Worm (Caenorhabditis elegans) whole organism, late embryonic: ENCODE results near the gene clc-10.
A peak's percentile ranks its signal among the peaks of the same experiment; 100 is the strongest.

Experiments
- C08G9.2 ChIP-seq: sonication (generic microtip); optimal IDR thresholded peaks from 2 replicates; lab custom pipeline; 2016; ENCODE audit warnings: mild to moderate bottlenecking, missing genetic modification characterization, moderate library complexity, missing compliant biosample characterization
- F13H6.1 ChIP-seq: sonication (generic microtip); optimal IDR thresholded peaks from 2 replicates; lab custom pipeline; 2016; ENCODE audit warnings: missing genetic modification characterization, missing compliant biosample characterization
- T23F11.4 ChIP-seq: fragments of 200-800 bp; sonication (Bioruptor generic); optimal IDR thresholded peaks from 2 replicates; lab custom pipeline; 2018; ENCODE audit warnings: mild to moderate bottlenecking, missing genetic modification characterization, missing compliant biosample characterization
- ahr-1 ChIP-seq: sonication (generic microtip); optimal IDR thresholded peaks from 2 replicates; lab custom pipeline; 2016; ENCODE audit warnings: missing genetic modification characterization, missing compliant biosample characterization
- ceh-14 ChIP-seq: sonication (generic microtip); optimal IDR thresholded peaks from 2 replicates; lab custom pipeline; 2016; ENCODE audit warnings: missing genotype, missing genetic modification characterization, missing compliant biosample characterization
- ceh-18 ChIP-seq: sonication (generic microtip); optimal IDR thresholded peaks from 2 replicates; lab custom pipeline; 2016; ENCODE audit warnings: missing genetic modification characterization, missing compliant biosample characterization
- ceh-19 ChIP-seq: fragments of 200-800 bp; sonication (Bioruptor generic); optimal IDR thresholded peaks from 2 replicates; lab custom pipeline; 2018; ENCODE audit warnings: mild to moderate bottlenecking, missing genetic modification characterization, missing compliant biosample characterization
- ceh-2 ChIP-seq: sonication (generic microtip); optimal IDR thresholded peaks from 2 replicates; lab custom pipeline; 2016; ENCODE audit warnings: missing genotype, missing genetic modification characterization, missing compliant biosample characterization
- ceh-22 ChIP-seq: sonication (generic microtip); optimal IDR thresholded peaks from 2 replicates; lab custom pipeline; 2017; ENCODE audit warnings: missing biosample characterization, missing genetic modification characterization
- ceh-24 ChIP-seq: sonication (generic microtip); optimal IDR thresholded peaks from 2 replicates; lab custom pipeline; 2016; ENCODE audit warnings: mild to moderate bottlenecking, missing genetic modification characterization, missing compliant biosample characterization
- ceh-30 ChIP-seq: fragments of 150-350 bp; optimal IDR thresholded peaks from 2 replicates; lab custom pipeline; 2014; ENCODE audit warnings: missing biosample characterization, missing genetic modification characterization
- ceh-31 ChIP-seq: sonication (generic microtip); optimal IDR thresholded peaks from 2 replicates; lab custom pipeline; 2016; ENCODE audit warnings: missing genetic modification characterization, missing compliant biosample characterization
- dmd-4 ChIP-seq: sonication (generic microtip); optimal IDR thresholded peaks from 2 replicates; lab custom pipeline; 2016; ENCODE audit warnings: borderline replicate concordance, missing genetic modification characterization, missing compliant biosample characterization
- eyg-1 ChIP-seq: sonication (generic microtip); optimal IDR thresholded peaks from 2 replicates; lab custom pipeline; 2016; ENCODE audit warnings: missing genotype, missing genetic modification characterization, missing compliant biosample characterization
- fax-1 ChIP-seq: sonication (generic microtip); optimal IDR thresholded peaks from 2 replicates; lab custom pipeline; 2016; ENCODE audit warnings: missing genotype, missing genetic modification characterization, missing compliant biosample characterization
- fkh-10 ChIP-seq: fragments of 150-350 bp; optimal IDR thresholded peaks from 2 replicates; lab custom pipeline; 2014; ENCODE audit warnings: missing biosample characterization, missing genetic modification reagents, missing genetic modification characterization
- fkh-6 ChIP-seq: sonication (generic microtip); optimal IDR thresholded peaks from 2 replicates; lab custom pipeline; 2016; ENCODE audit warnings: missing genetic modification characterization, missing compliant biosample characterization
- gmeb-2 ChIP-seq: sonication (generic microtip); optimal IDR thresholded peaks from 2 replicates; lab custom pipeline; 2016; ENCODE audit warnings: missing genetic modification characterization, inconsistent platforms, missing compliant biosample characterization
- hlh-13 ChIP-seq: fragments of 200-800 bp; sonication (Bioruptor generic); optimal IDR thresholded peaks from 2 replicates; lab custom pipeline; 2018; ENCODE audit warnings: mild to moderate bottlenecking, missing genetic modification characterization, missing compliant biosample characterization
- hlh-30 ChIP-seq: sonication (generic microtip); optimal IDR thresholded peaks from 2 replicates; lab custom pipeline; 2017; ENCODE audit warnings: antibody characterized with exemption, missing genetic modification characterization, missing compliant biosample characterization; ENCODE audit not compliant: insufficient read depth
- lim-6 ChIP-seq: sonication (generic microtip); optimal IDR thresholded peaks from 2 replicates; lab custom pipeline; 2016; ENCODE audit warnings: missing genetic modification characterization, missing compliant biosample characterization
- lin-11 ChIP-seq: fragments of 200-800 bp; sonication (Bioruptor generic); optimal IDR thresholded peaks from 2 replicates; lab custom pipeline; 2018; ENCODE audit warnings: mild to moderate bottlenecking, missing genetic modification characterization, missing compliant biosample characterization
- mec-3 ChIP-seq: sonication (generic microtip); optimal IDR thresholded peaks from 2 replicates; lab custom pipeline; 2016; ENCODE audit warnings: borderline replicate concordance, missing genetic modification characterization, missing compliant biosample characterization
- nfya-1 ChIP-seq: sonication (generic microtip); optimal IDR thresholded peaks from 2 replicates; lab custom pipeline; 2017; ENCODE audit warnings: missing genetic modification characterization, mild to moderate bottlenecking, missing compliant biosample characterization, antibody characterized with exemption, moderate library complexity
- nhr-232 ChIP-seq: sonication (generic microtip); optimal IDR thresholded peaks from 2 replicates; lab custom pipeline; 2016; ENCODE audit warnings: missing genetic modification characterization, missing compliant biosample characterization
- npax-4 ChIP-seq: sonication (generic microtip); optimal IDR thresholded peaks from 2 replicates; lab custom pipeline; 2016; ENCODE audit warnings: missing genetic modification characterization, missing compliant biosample characterization
- odd-2 ChIP-seq: sonication (generic microtip); optimal IDR thresholded peaks from 2 replicates; lab custom pipeline; 2017; ENCODE audit warnings: antibody characterized with exemption, mild to moderate bottlenecking, missing genetic modification characterization, missing compliant biosample characterization
- pax-1 ChIP-seq: fragments of 150-350 bp; optimal IDR thresholded peaks from 2 replicates; lab custom pipeline; 2014; ENCODE audit warnings: missing biosample characterization, missing genetic modification characterization
- sdc-2 ChIP-seq: sonication (generic microtip); optimal IDR thresholded peaks from 2 replicates; lab custom pipeline; 2016; ENCODE audit warnings: missing genotype, missing genetic modification characterization, missing compliant biosample characterization
- sox-2 ChIP-seq: fragments of 200-800 bp; sonication (Bioruptor generic); IDR thresholded peaks from 2 replicates; pipeline ENCODE4 v1.3.6; 2022; ENCODE audit warnings: missing genetic modification reagents, missing genetic modification characterization, missing compliant biosample characterization
- sox-4 ChIP-seq: sonication (generic microtip); optimal IDR thresholded peaks from 2 replicates; lab custom pipeline; 2017; ENCODE audit warnings: mild to moderate bottlenecking, missing genetic modification characterization, inconsistent platforms, missing compliant biosample characterization
- tbx-2 ChIP-seq: sonication (generic microtip); optimal IDR thresholded peaks from 2 replicates; lab custom pipeline; 2016; ENCODE audit warnings: missing genetic modification characterization, missing compliant biosample characterization
- tbx-7 ChIP-seq: sonication (generic microtip); optimal IDR thresholded peaks from 2 replicates; lab custom pipeline; 2016; ENCODE audit warnings: missing genotype, missing genetic modification characterization, missing compliant biosample characterization
- unc-55 ChIP-seq: sonication (generic microtip); optimal IDR thresholded peaks from 2 replicates; lab custom pipeline; 2017; ENCODE audit warnings: missing biosample characterization, missing genetic modification reagents, missing genetic modification characterization
- unc-86 ChIP-seq: sonication (generic microtip); optimal IDR thresholded peaks from 2 replicates; lab custom pipeline; 2016; ENCODE audit warnings: missing genetic modification characterization, missing compliant biosample characterization
- zip-5 ChIP-seq: sonication (generic microtip); optimal IDR thresholded peaks from 2 replicates; lab custom pipeline; 2016; ENCODE audit warnings: missing genetic modification characterization, missing compliant biosample characterization

The clc-10 gene

ce11 chrIII:6019512-6020209 lies 37.2 kb upstream of the clc-10 start, which contains the start of the genes npp-10 and cyk-3:
Gene npp-10, minus strand, starts transcription at chrIII:6019562.
Gene cyk-3, plus strand, starts transcription at chrIII:6020159.
- TF ChIP-seq unc-55 (GFP tag; lab: Kevin White, UChicago) (peak; percentile 64), zip-5 (tag; lab: Kevin White, UChicago) (no peak), sdc-2 (tag; lab: Kevin White, UChicago) (no peak), C08G9.2 (tag; lab: Kevin White, UChicago) (no peak)

DNA sequence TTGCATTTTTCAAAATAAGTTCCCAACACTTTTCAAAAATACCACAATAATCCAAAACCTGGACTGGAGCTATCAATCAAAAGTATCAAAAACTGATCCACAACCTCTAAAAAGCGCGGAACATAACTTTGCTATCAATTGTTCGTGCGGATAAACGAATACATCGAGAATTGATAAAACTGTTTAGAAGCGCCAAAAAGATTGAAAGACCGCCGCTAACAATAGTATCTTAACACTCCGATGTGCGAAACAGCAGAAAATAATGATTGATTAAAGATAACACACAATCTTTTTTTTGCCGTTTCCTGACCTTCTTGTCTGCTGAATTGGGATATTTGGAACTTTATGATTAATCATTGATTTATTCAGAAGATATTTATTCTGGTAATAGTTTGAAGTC lies 28.4 kb upstream of the clc-10 start, which contains the start of gene tbx-7:
TSS of gene tbx-7 (minus strand) at position 101 of the 400 bp plus-strand sequence.
- TF ChIP-seq tbx-2 (tag; lab: Kevin White, UChicago) (no peak), ceh-19 (GFP tag; lab: Kevin White, UChicago) (no peak), npax-4 (tag; lab: Kevin White, UChicago) (no peak), ahr-1 (tag; lab: Kevin White, UChicago) (no peak), dmd-4 (tag; lab: Kevin White, UChicago) (no peak), nhr-232 (no peak), hlh-13 (GFP tag; lab: Kevin White, UChicago) (no peak)

- no peak for TF ChIP-seq ceh-2
- no peak for TF ChIP-seq nfya-1 (tag; lab: Kevin White, UChicago)
- TF ChIP-seq sox-2: no peak
- no peak for TF ChIP-seq lim-6 (tag; lab: Kevin White, UChicago)
- TF ChIP-seq gmeb-2 (tag; lab: Kevin White, UChicago): no peak
- no peak for TF ChIP-seq ahr-1 (tag; lab: Kevin White, UChicago)
- no peak for TF ChIP-seq ceh-22 (tag; lab: Kevin White, UChicago)
- no peak for TF ChIP-seq T23F11.4 (GFP tag; lab: Kevin White, UChicago)
- no peak for TF ChIP-seq pax-1 (tag; lab: Kevin White, UChicago)
- no peak for TF ChIP-seq tbx-7 (tag; lab: Kevin White, UChicago)
- no peak for TF ChIP-seq lin-11 (tag; lab: Kevin White, UChicago)
- TF ChIP-seq fkh-6 (tag; lab: Kevin White, UChicago): no peak
- no peak for TF ChIP-seq ceh-18
- TF ChIP-seq F13H6.1 (tag; lab: Kevin White, UChicago): no peak
- TF ChIP-seq ceh-24 (tag; lab: Kevin White, UChicago): no peak
- no peak for TF ChIP-seq fax-1 (tag; lab: Kevin White, UChicago)
- no peak for TF ChIP-seq sox-4 (tag; lab: Kevin White, UChicago)
- TF ChIP-seq eyg-1 (tag; lab: Kevin White, UChicago): no peak
These were observed 26.4 kb upstream of the clc-10 start, which contains the start of gene ZK328.6 for ce11 chrIII:6030483-6030882. Gene ZK328.6, minus strand, starts transcription at chrIII:6030583.

DNA sequence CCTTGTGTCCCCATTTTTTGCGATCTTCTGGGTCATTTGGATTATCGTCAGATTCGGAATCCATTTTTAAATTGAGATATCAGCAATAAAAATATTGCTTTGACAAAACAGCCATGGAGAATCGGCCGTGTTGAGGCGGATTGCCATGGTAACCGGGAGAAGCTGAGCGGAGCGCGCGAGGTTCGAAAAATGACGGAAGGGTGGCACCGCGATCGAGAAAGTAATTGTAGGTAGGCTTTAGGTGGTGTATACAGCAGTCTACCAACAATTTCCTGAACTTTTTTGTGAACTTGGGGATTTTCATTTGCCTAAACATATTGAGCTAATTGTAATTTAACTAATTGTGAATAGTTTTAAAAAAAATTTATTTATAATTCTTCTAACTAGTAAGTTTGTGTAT lies 17.5 kb upstream of the clc-10 start, which contains the start of gene ift-139:
TSS of gene ift-139 (minus strand) at position 101 of the 400 bp plus-strand sequence.
- TF ChIP-seq mec-3 (tag; lab: Kevin White, UChicago) (no peak), gmeb-2 (tag; lab: Kevin White, UChicago) (no peak), dmd-4 (tag; lab: Kevin White, UChicago) (no peak), fkh-10 (GFP tag; lab: Kevin White, UChicago) (no peak), hlh-30 (tag; lab: Kevin White, UChicago) (no peak), ceh-31 (tag; lab: Kevin White, UChicago) (no peak), unc-55 (GFP tag; lab: Kevin White, UChicago) (no peak), ceh-14 (tag; lab: Kevin White, UChicago) (no peak), ceh-2 (no peak), unc-86 (no peak), eyg-1 (tag; lab: Kevin White, UChicago) (no peak), tbx-2 (tag; lab: Kevin White, UChicago) (no peak), npax-4 (tag; lab: Kevin White, UChicago) (no peak), ceh-30 (tag; lab: Kevin White, UChicago) (no peak), zip-5 (tag; lab: Kevin White, UChicago) (no peak), odd-2 (tag; lab: Kevin White, UChicago) (no peak)
- TF ChIP-seq, all 69 proteins: peak for 0
